Worm (Caenorhabditis elegans) whole organism, young adult: ENCODE measurements around the gene fbxb-24.
"Not testable (repeated sequence)": the region's sequence is repeated elsewhere in the genome, so short reads cannot be mapped to it uniquely, and the experiment has no call there.

Experiments
- T26A5.8 ChIP-seq: sonication (generic microtip); optimal IDR thresholded peaks from 2 replicates; lab custom pipeline; 2016; ENCODE audit warnings: missing genetic modification characterization, missing compliant biosample characterization
- ama-1 ChIP-seq, 3 experiments: fragments of 150-350 bp in 1 of 3; sonication (generic microtip) in 2 of 3; optimal IDR thresholded peaks; 2 replicates each; lab custom pipeline; 2014 to 2018; ENCODE audit warnings: missing biosample characterization in 2 of 3, missing genetic modification characterization in 2 of 3, missing genetic modification reagents in 2 of 3
- atf-7 ChIP-seq: sonication (generic microtip); optimal IDR thresholded peaks from 2 replicates; lab custom pipeline; 2017; ENCODE audit warnings: mild to moderate bottlenecking, missing genetic modification characterization, missing compliant biosample characterization
- egl-44 ChIP-seq: fragments of 200-800 bp; sonication (Bioruptor generic); IDR thresholded peaks from 2 replicates; pipeline ENCODE4 v1.3.6; 2022; ENCODE audit warnings: missing genetic modification reagents, missing genetic modification characterization, missing compliant biosample characterization
- nfya-1 ChIP-seq: sonication (generic microtip); optimal IDR thresholded peaks from 2 replicates; lab custom pipeline; 2017; ENCODE audit warnings: antibody characterized with exemption, missing compliant biosample characterization, missing genetic modification characterization, borderline replicate concordance; ENCODE audit not compliant: insufficient read depth
- snpc-4 ChIP-seq, 5 experiments: fragments of 150-350 bp in 1 of 5; sonication (generic microtip) in 4 of 5; optimal IDR thresholded peaks; 2 replicates each; lab custom pipeline; 2014 to 2018; ENCODE audit warnings: missing genetic modification characterization in 5 of 5, missing biosample characterization in 3 of 5, antibody characterized with exemption in 2 of 5, mild to moderate bottlenecking in 2 of 5, missing compliant biosample characterization in 2 of 5, missing genotype in 2 of 5, moderate library complexity in 2 of 5, missing genetic modification reagents in 1 of 5
- unc-62 ChIP-seq: fragments of 150-350 bp; optimal IDR thresholded peaks from 2 replicates; lab custom pipeline; 2014; ENCODE audit warnings: missing biosample characterization, missing genetic modification reagents, missing genetic modification characterization

ce11 chrIII:11939238-11939637 lies 30.5 kb downstream of the fbxb-24 start:
- not testable (repeated sequence) for TF ChIP-seq T26A5.8; unc-62 (GFP tag; lab: Kevin White, UChicago); ama-1 (optimal IDR thresholded peaks at IDR 0.05; lab: Kevin White, UChicago); ama-1 (GFP tag; optimal IDR thresholded peaks at IDR 0.05; lab: Kevin White, UChicago); atf-7 (tag; lab: Kevin White, UChicago); egl-44 (GFP tag; lab: Robert Waterston, UW); nfya-1 (tag; lab: Kevin White, UChicago); snpc-4 (GFP tag; optimal IDR thresholded peaks at IDR 0.05; lab: Kevin White, UChicago); snpc-4 (tag; optimal IDR thresholded peaks at IDR 0.05; lab: Kevin White, UChicago)
